Worm (Caenorhabditis elegans): ENCODE measurements around the gene sir-2.2.

The sir-2.2 gene

DNA sequence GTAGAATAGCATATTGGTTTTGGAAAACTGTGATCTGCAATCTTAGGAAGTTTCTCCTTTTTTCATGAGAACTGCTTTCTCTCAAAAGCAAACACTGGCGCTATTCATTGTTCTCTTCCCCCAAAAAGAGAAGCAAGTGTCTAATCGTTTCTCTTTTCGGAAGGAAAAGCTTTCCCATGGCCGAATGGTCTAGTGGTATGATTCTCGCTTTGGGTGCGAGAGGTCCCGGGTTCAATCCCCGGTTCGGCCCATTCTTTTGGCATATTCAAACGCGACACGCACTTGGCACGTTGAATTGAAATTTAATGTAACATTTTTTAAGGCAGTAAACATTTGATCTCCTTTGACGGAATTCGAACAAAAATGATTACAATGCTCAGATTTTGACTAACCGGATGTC lies 20.0 kb upstream of the sir-2.2 start:
- peak; percentile 14 for TF ChIP-seq unc-55 (GFP tag; optimal IDR thresholded peaks at IDR 0.05)
- TF ChIP-seq snpc-4 (tag; optimal IDR thresholded peaks at IDR 0.05): no peak

DNA sequence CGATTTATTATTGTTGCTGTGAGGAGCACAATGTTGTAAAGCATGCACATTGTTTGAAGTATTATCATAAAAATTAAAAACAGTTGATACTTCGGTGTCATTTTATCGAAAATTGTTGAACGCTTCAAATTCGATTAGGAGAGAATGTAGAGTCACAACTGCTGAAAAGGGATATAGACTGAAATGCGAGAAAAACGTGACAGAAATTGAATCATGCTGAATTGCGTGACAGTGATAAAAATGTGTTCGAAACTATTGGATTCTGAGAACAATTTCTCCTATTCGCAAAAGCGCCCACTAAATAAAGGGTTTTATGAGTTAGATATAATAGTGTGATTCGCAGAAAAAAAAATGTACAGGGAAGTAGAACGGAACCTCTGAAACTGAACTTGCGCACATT lies 19.1 kb upstream of the sir-2.2 start, which contains the start of gene srxa-8:
Gene srxa-8, minus strand, starts transcription at position 101 of the 400 bp plus-strand sequence.
- TF ChIP-seq unc-39 (tag; optimal IDR thresholded peaks at IDR 0.05) (no peak), nhr-6 (tag; optimal IDR thresholded peaks at IDR 0.05) (no peak), lin-39 (tag; optimal IDR thresholded peaks at IDR 0.05) (no peak), ztf-4 (tag; optimal IDR thresholded peaks at IDR 0.05) (no peak), nhr-129 (tag; optimal IDR thresholded peaks at IDR 0.05) (no peak), crh-2 (tag; optimal IDR thresholded peaks at IDR 0.05) (no peak), ceh-82 (tag; optimal IDR thresholded peaks at IDR 0.05) (no peak), ama-1 (optimal IDR thresholded peaks at IDR 0.05) (no peak), peb-1 (tag; optimal IDR thresholded peaks at IDR 0.05) (no peak), sma-3 (GFP tag; optimal IDR thresholded peaks at IDR 0.05) (no peak), nhr-77 (tag; optimal IDR thresholded peaks at IDR 0.05) (no peak), sma-9 (GFP tag; optimal IDR thresholded peaks at IDR 0.05) (no peak), sma-9 (tag; optimal IDR thresholded peaks at IDR 0.05) (no peak), lin-13 (GFP tag; optimal IDR thresholded peaks at IDR 0.05) (no peak), F13H6.1 (tag; optimal IDR thresholded peaks at IDR 0.05) (no peak), mdl-1 (tag; optimal IDR thresholded peaks at IDR 0.05) (no peak), unc-55 (GFP tag; optimal IDR thresholded peaks at IDR 0.05) (no peak), ceh-16 (tag; optimal IDR thresholded peaks at IDR 0.05) (no peak), ZK546.5 (tag; optimal IDR thresholded peaks at IDR 0.05) (no peak), nhr-25 (tag; optimal IDR thresholded peaks at IDR 0.05) (no peak)

DNA sequence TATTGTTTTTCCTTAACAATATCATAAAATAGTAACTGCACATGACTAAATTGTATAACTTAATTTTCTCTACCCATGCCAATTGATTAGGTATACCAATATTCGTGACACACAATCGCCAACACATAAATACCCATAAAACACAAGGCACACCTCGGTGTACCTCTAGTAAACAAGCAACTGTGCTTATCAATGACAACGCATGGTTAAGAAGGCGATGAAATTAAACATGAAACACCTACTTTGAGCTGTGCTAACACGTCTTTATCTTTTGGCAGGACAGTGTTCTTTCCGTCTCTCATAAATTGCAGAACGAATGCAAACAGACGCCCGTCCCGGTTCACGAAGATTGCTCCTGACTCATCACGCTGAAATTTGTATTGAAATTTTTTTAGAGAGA lies 17.1 kb upstream of the sir-2.2 start:
- no peak for TF ChIP-seq ztf-4 (tag; optimal IDR thresholded peaks at IDR 0.05)
- TF ChIP-seq sma-9 (GFP tag; optimal IDR thresholded peaks at IDR 0.05): peak; percentile 73
- no peak for TF ChIP-seq sma-9 (tag; optimal IDR thresholded peaks at IDR 0.05)
- TF ChIP-seq ztf-11 (tag; optimal IDR thresholded peaks at IDR 0.05): no peak
- no peak for TF ChIP-seq nhr-77 (tag; optimal IDR thresholded peaks at IDR 0.05)
- no peak for TF ChIP-seq nhr-23 (tag; optimal IDR thresholded peaks at IDR 0.05)
- no peak for TF ChIP-seq sem-4 (tag; optimal IDR thresholded peaks at IDR 0.05)
- TF ChIP-seq mbf-1 (tag; optimal IDR thresholded peaks at IDR 0.05): no peak
- TF ChIP-seq fos-1 (tag; optimal IDR thresholded peaks at IDR 0.05): peak; percentile 96
- TF ChIP-seq elt-1 (tag; optimal IDR thresholded peaks at IDR 0.05): no peak
- no peak for TF ChIP-seq nhr-237 (tag; optimal IDR thresholded peaks at IDR 0.05)
- no peak for TF ChIP-seq unc-39 (tag; optimal IDR thresholded peaks at IDR 0.05)
- no peak for TF ChIP-seq nhr-12 (tag; optimal IDR thresholded peaks at IDR 0.05)
- no peak for TF ChIP-seq unc-55 (GFP tag; optimal IDR thresholded peaks at IDR 0.05)
- TF ChIP-seq nhr-10 (tag; optimal IDR thresholded peaks at IDR 0.05): no peak
- TF ChIP-seq elt-3 (tag; optimal IDR thresholded peaks at IDR 0.05): no peak
- TF ChIP-seq sma-3 (GFP tag; optimal IDR thresholded peaks at IDR 0.05): peak; percentile 11
- TF ChIP-seq crh-2 (tag; optimal IDR thresholded peaks at IDR 0.05): peak; percentile 83
- no peak for TF ChIP-seq ZK546.5 (tag; optimal IDR thresholded peaks at IDR 0.05)
- no peak for TF ChIP-seq R02D3.7 (tag; optimal IDR thresholded peaks at IDR 0.05)
- TF ChIP-seq nhr-21 (tag; optimal IDR thresholded peaks at IDR 0.05): no peak
- no peak for TF ChIP-seq Y55F3AM.14 (GFP tag; optimal IDR thresholded peaks at IDR 0.05)
- TF ChIP-seq blmp-1 (tag; optimal IDR thresholded peaks at IDR 0.05; ENCODE audit: insufficient read depth): no peak
- TF ChIP-seq lin-39 (tag; optimal IDR thresholded peaks at IDR 0.05): no peak
- no peak for TF ChIP-seq ztf-1 (GFP tag; conservative IDR thresholded peaks at IDR 0.05)
- no peak for TF ChIP-seq dmd-4 (tag; optimal IDR thresholded peaks at IDR 0.05)
- TF ChIP-seq ama-1 (optimal IDR thresholded peaks at IDR 0.05): no peak
- no peak for TF ChIP-seq aly-2 (tag; optimal IDR thresholded peaks at IDR 0.05)
- TF ChIP-seq gmeb-1 (tag; optimal IDR thresholded peaks at IDR 0.05): peak; percentile 53
- no peak for TF ChIP-seq nhr-6 (tag; optimal IDR thresholded peaks at IDR 0.05)
- no peak for TF ChIP-seq nhr-25 (tag; optimal IDR thresholded peaks at IDR 0.05)
- TF ChIP-seq unc-62 (GFP tag; optimal IDR thresholded peaks at IDR 0.05): no peak
- no peak for TF ChIP-seq C34F6.9 (tag; optimal IDR thresholded peaks at IDR 0.05)
- TF ChIP-seq lsy-2 (tag; optimal IDR thresholded peaks at IDR 0.05): peak in 1 of 2 experiments; percentile 1
- no peak for TF ChIP-seq mab-5 (tag; optimal IDR thresholded peaks at IDR 0.05)
- no peak for TF ChIP-seq nhr-11 (tag; optimal IDR thresholded peaks at IDR 0.05)
- peak; percentile 21 for TF ChIP-seq F13H6.1 (tag; optimal IDR thresholded peaks at IDR 0.05)
- no peak for TF ChIP-seq lin-11 (tag; optimal IDR thresholded peaks at IDR 0.05)
- no peak for TF ChIP-seq snpc-4 (tag; optimal IDR thresholded peaks at IDR 0.05)
- no peak for TF ChIP-seq egl-27 (tag; optimal IDR thresholded peaks at IDR 0.05)
- TF ChIP-seq nhr-129 (tag; optimal IDR thresholded peaks at IDR 0.05): peak; percentile 14
- no peak for TF ChIP-seq ceh-16 (tag; optimal IDR thresholded peaks at IDR 0.05)
- no peak for TF ChIP-seq lin-13 (GFP tag; optimal IDR thresholded peaks at IDR 0.05)
- TF ChIP-seq zag-1 (tag; optimal IDR thresholded peaks at IDR 0.05): no peak
- TF ChIP-seq mdl-1 (tag; optimal IDR thresholded peaks at IDR 0.05): no peak
